Worm (Caenorhabditis elegans): ENCODE measurements around the gene dgat-2.

The dgat-2 gene

ce11 chrV:17696753-17697152, 36.6 kb downstream of the dgat-2 start, which contains the start of gene spp-29:
TSS of gene spp-29 (minus strand) at chrV:17696853.
- TF ChIP-seq hlh-12 (tag; optimal IDR thresholded peaks at IDR 0.05) (no peak), ztf-22 (GFP tag; optimal IDR thresholded peaks at IDR 0.05) (no peak), ztf-25 (GFP tag; IDR thresholded peaks at IDR 0.05) (no peak), K12H6.12 (tag; optimal IDR thresholded peaks at IDR 0.05) (no peak), repo-1 (tag; optimal IDR thresholded peaks at IDR 0.05) (no peak), B0035.1 (tag; optimal IDR thresholded peaks at IDR 0.05) (no peak), gei-17 (GFP tag; optimal IDR thresholded peaks at IDR 0.05) (no peak), sptf-2 (GFP tag; optimal IDR thresholded peaks at IDR 0.05) (no peak), Y53F4B.3 (GFP tag; IDR thresholded peaks at IDR 0.05) (no peak), T26A5.8 (tag; optimal IDR thresholded peaks at IDR 0.05) (no peak), akir-1 (GFP tag; optimal IDR thresholded peaks at IDR 0.05) (no peak), tlf-1 (GFP tag; optimal IDR thresholded peaks at IDR 0.05) (no peak), rec-8 (tag; optimal IDR thresholded peaks at IDR 0.05) (no peak), B0336.3 (GFP tag; IDR thresholded peaks at IDR 0.05) (no peak), F52B5.7 (tag; optimal IDR thresholded peaks at IDR 0.05) (no peak), Y67H2A.10 (GFP tag; conservative IDR thresholded peaks at IDR 0.05) (no peak), aptf-3 (GFP tag; IDR thresholded peaks at IDR 0.05) (no peak), hrde-1 (tag; optimal IDR thresholded peaks at IDR 0.05; ENCODE audit: borderline replicate concordance) (no peak), Y53G8AR.9 (GFP tag; conservative IDR thresholded peaks at IDR 0.05) (no peak), F49E8.2 (tag; optimal IDR thresholded peaks at IDR 0.05; ENCODE audit: insufficient read depth) (no peak)

- TF ChIP-seq Y56A3A.18 (GFP tag; IDR thresholded peaks at IDR 0.05) (no peak), B0019.2 (GFP tag; conservative IDR thresholded peaks at IDR 0.05) (no peak), dox-1 (GFP tag; IDR thresholded peaks at IDR 0.05) (no peak), ztf-18 (tag; optimal IDR thresholded peaks at IDR 0.05) (no peak), ceh-100 (GFP tag; IDR thresholded peaks at IDR 0.05) (no peak), F49E8.2 (tag; optimal IDR thresholded peaks at IDR 0.05; ENCODE audit: insufficient read depth) (no peak), zfh-2 (GFP tag; conservative IDR thresholded peaks at IDR 0.05) (no peak), let-526 (GFP tag; IDR thresholded peaks at IDR 0.05) (no peak), nhr-120 (GFP tag; IDR thresholded peaks at IDR 0.05) (no peak), F33H1.4 (GFP tag; IDR thresholded peaks at IDR 0.05) (no peak), T26A5.8 (tag; optimal IDR thresholded peaks at IDR 0.05) (no peak), tbx-9 (tag; optimal IDR thresholded peaks at IDR 0.05; ENCODE audit: borderline replicate concordance) (no peak), F57A8.1 (GFP tag; optimal IDR thresholded peaks at IDR 0.05) (no peak), snpc-1.1 (tag; optimal IDR thresholded peaks at IDR 0.05; ENCODE audit: insufficient read depth) (no peak), F39B2.1 (GFP tag; IDR thresholded peaks at IDR 0.05) (no peak), aptf-3 (GFP tag; IDR thresholded peaks at IDR 0.05) (no peak)
Observed at ce11 chrV:17699097-17699496, 39.0 kb downstream of the dgat-2 start, which contains the start of gene Y26G10.4. TSS of gene Y26G10.4 (minus strand) at chrV:17699197.

ce11 chrV:17699659-17700058, 39.6 kb downstream of the dgat-2 start, which contains the start of gene Y26G10.6:
TSS of gene Y26G10.6 (plus strand) at chrV:17699959.
- TF ChIP-seq mxl-1 (tag; optimal IDR thresholded peaks at IDR 0.05) = no peak
- no peak for TF ChIP-seq ama-1 (optimal IDR thresholded peaks at IDR 0.05)
- no peak for TF ChIP-seq ama-1 (GFP tag; optimal IDR thresholded peaks at IDR 0.05)
- no peak for TF ChIP-seq atf-7 (tag; optimal IDR thresholded peaks at IDR 0.05)
- TF ChIP-seq K11D2.4 (GFP tag; IDR thresholded peaks at IDR 0.05) = no peak
- TF ChIP-seq F57A8.1 (GFP tag; optimal IDR thresholded peaks at IDR 0.05) = no peak
- TF ChIP-seq aptf-3 (GFP tag; IDR thresholded peaks at IDR 0.05) = no peak
- TF ChIP-seq mes-4 (tag; optimal IDR thresholded peaks at IDR 0.05) = no peak
- no peak for TF ChIP-seq lin-40 (tag; optimal IDR thresholded peaks at IDR 0.05)
- TF ChIP-seq madf-6 (GFP tag; IDR thresholded peaks at IDR 0.05) = no peak
- TF ChIP-seq unc-130 (GFP tag; optimal IDR thresholded peaks at IDR 0.05) = no peak
- TF ChIP-seq hmg-20 (GFP tag; IDR thresholded peaks at IDR 0.05) = no peak
- TF ChIP-seq egl-18 (GFP tag; IDR thresholded peaks at IDR 0.05) = no peak
- no peak for TF ChIP-seq nhr-120 (GFP tag; IDR thresholded peaks at IDR 0.05)
